In genomic region chr3L:20140589-20141207, dm6 we compare ENCODE assay signal across 4 fruit fly cellular contexts.
A peak's percentile ranks its signal among the peaks of the same experiment; 100 is the strongest.
TF ChIP-seq lines count a peak whose summit lies in the region.

TSS of gene CG7328 (minus strand) at chr3L:20140607.

TF ChIP-seq in whole organism, adult, 20 proteins besides CTCF, POLR2A, EP300 and RAD21 (continued from another document):
- peak; percentile 72 for TF ChIP-seq tj (GFP tag; optimal IDR thresholded peaks at IDR 0.05; lab: Kevin White, UChicago)
- peak; percentile 92 for TF ChIP-seq CG11617 (GFP tag; optimal IDR thresholded peaks at IDR 0.05; lab: Kevin White, UChicago)
TF ChIP-seq in whole organism, adult: peak in this region for 19.

TF ChIP-seq in whole organism, embryonic, 481 proteins besides CTCF, POLR2A, EP300 and RAD21 (continued from another document and continues in another):
- TF ChIP-seq fd96Cb (tag; optimal IDR thresholded peaks at IDR 0.05; lab: Kevin White, UChicago), result peak; percentile 0
- TF ChIP-seq crp (GFP tag; optimal IDR thresholded peaks at IDR 0.05; lab: Kevin White, UChicago), result peak in 1 of 2 experiments; percentile 56
- TF ChIP-seq CG9437 (GFP tag; optimal IDR thresholded peaks at IDR 0.05; lab: Kevin White, UChicago), result peak; percentile 12
- no peak for TF ChIP-seq ap (GFP tag; IDR thresholded peaks at IDR 0.05; lab: Robert Waterston, UW)
- TF ChIP-seq CG12744 (GFP tag; optimal IDR thresholded peaks at IDR 0.05; lab: Kevin White, UChicago), result no peak
- TF ChIP-seq Blimp-1 (GFP tag; optimal IDR thresholded peaks at IDR 0.05; lab: Kevin White, UChicago), result no peak
- no peak for TF ChIP-seq vvl (GFP tag; IDR thresholded peaks at IDR 0.05; lab: Robert Waterston, UW)
- TF ChIP-seq Nf-YC (tag; optimal IDR thresholded peaks at IDR 0.05; lab: Kevin White, UChicago), result no peak
- peak; percentile 59 for TF ChIP-seq Hr3 (GFP tag; optimal IDR thresholded peaks at IDR 0.05; lab: Kevin White, UChicago)
- peak; percentile 37 for TF ChIP-seq wek (GFP tag; optimal IDR thresholded peaks at IDR 0.05; lab: Kevin White, UChicago)
- no peak for TF ChIP-seq Dll (GFP tag; IDR thresholded peaks at IDR 0.05; lab: Robert Waterston, UW; ENCODE audit: partially characterized antibody)
- TF ChIP-seq aop (GFP tag; IDR thresholded peaks at IDR 0.05; lab: Robert Waterston, UW), result no peak
- TF ChIP-seq da (GFP tag; optimal IDR thresholded peaks at IDR 0.05; lab: Kevin White, UChicago), result peak; percentile 29
- TF ChIP-seq Trl (optimal IDR thresholded peaks at IDR 0.05; lab: Kevin White, UChicago), result no peak
- TF ChIP-seq Trl (GFP tag; optimal IDR thresholded peaks at IDR 0.05; lab: Kevin White, UChicago), result peak; percentile 31
- 0 out of 2 replicates have a peak, but pooled peaks have one; percentile 17 for TF ChIP-seq toy (GFP tag; IDR thresholded peaks at IDR 0.05; lab: Robert Waterston, UW)
- TF ChIP-seq ci (GFP tag; IDR thresholded peaks at IDR 0.05; lab: Robert Waterston, UW), result 0 out of 3 replicates have a peak, but pooled peaks have one; percentile 34
- TF ChIP-seq zen2 (GFP tag; IDR thresholded peaks at IDR 0.05; lab: Robert Waterston, UW; ENCODE audit: partially characterized antibody), result no peak
- peak; percentile 18 for TF ChIP-seq gfzf (GFP tag; optimal IDR thresholded peaks at IDR 0.05; lab: Kevin White, UChicago)
- peak; percentile 62; the same call in 1 of the 2 replicates for TF ChIP-seq lmd (GFP tag; IDR thresholded peaks at IDR 0.05; lab: Robert Waterston, UW)
- 0 out of 2 replicates have a peak, but pooled peaks have one; percentile 29 for TF ChIP-seq CG43689 (GFP tag; IDR thresholded peaks at IDR 0.05; lab: Robert Waterston, UW)
- TF ChIP-seq al (GFP tag; IDR thresholded peaks at IDR 0.05; lab: Robert Waterston, UW), result peak; percentile 43
- no peak for TF ChIP-seq sim (GFP tag; IDR thresholded peaks at IDR 0.05; lab: Robert Waterston, UW)
- peak; percentile 23; the same call in 1 of the 2 replicates for TF ChIP-seq CG17328 (GFP tag; IDR thresholded peaks at IDR 0.05; lab: Robert Waterston, UW)
- TF ChIP-seq Pdp1 (GFP tag; optimal IDR thresholded peaks at IDR 0.05; lab: Kevin White, UChicago), result peak in 1 of 2 experiments; percentile 28
- TF ChIP-seq lilli (GFP tag; optimal IDR thresholded peaks at IDR 0.05; lab: Kevin White, UChicago), result no peak
- peak; percentile 35 for TF ChIP-seq CG3838 (GFP tag; optimal IDR thresholded peaks at IDR 0.05; lab: Kevin White, UChicago)
- peak; percentile 37 for TF ChIP-seq Hand (GFP tag; optimal IDR thresholded peaks at IDR 0.05; lab: Kevin White, UChicago)
- TF ChIP-seq CG10274 (GFP tag; optimal IDR thresholded peaks at IDR 0.05; lab: Kevin White, UChicago), result no peak
- TF ChIP-seq nom (GFP tag; optimal IDR thresholded peaks at IDR 0.05; lab: Kevin White, UChicago), result no peak
- peak; percentile 66 for TF ChIP-seq CG10209 (GFP tag; optimal IDR thresholded peaks at IDR 0.05; lab: Kevin White, UChicago)
- peak; percentile 49; the same call in 1 of the 3 replicates for TF ChIP-seq tgo (GFP tag; IDR thresholded peaks at IDR 0.05; lab: Robert Waterston, UW)
- peak; percentile 37 for TF ChIP-seq CHES-1-like (GFP tag; optimal IDR thresholded peaks at IDR 0.05; lab: Kevin White, UChicago)
- TF ChIP-seq Hmr (GFP tag; optimal IDR thresholded peaks at IDR 0.05; lab: Kevin White, UChicago), result peak; percentile 63
- peak; percentile 30 for TF ChIP-seq fu2 (GFP tag; optimal IDR thresholded peaks at IDR 0.05; lab: Kevin White, UChicago)
- no peak for TF ChIP-seq crol (GFP tag; IDR thresholded peaks at IDR 0.05; lab: Robert Waterston, UW)
- TF ChIP-seq CG15696 (tag; optimal IDR thresholded peaks at IDR 0.05; lab: Kevin White, UChicago), result no peak
- TF ChIP-seq ewg (GFP tag; optimal IDR thresholded peaks at IDR 0.05; lab: Kevin White, UChicago), result peak; percentile 4
- peak; percentile 36 for TF ChIP-seq shn (GFP tag; optimal IDR thresholded peaks at IDR 0.05; lab: Kevin White, UChicago)
- no peak for TF ChIP-seq CG17802 (tag; optimal IDR thresholded peaks at IDR 0.05; lab: Kevin White, UChicago)
- TF ChIP-seq MESR4 (GFP tag; optimal IDR thresholded peaks at IDR 0.05; lab: Kevin White, UChicago), result no peak
- TF ChIP-seq knrl (GFP tag; IDR thresholded peaks at IDR 0.05; lab: Robert Waterston, UW; ENCODE audit: partially characterized antibody), result no peak

TF ChIP-seq in whole organism, prepupa, 60 proteins besides CTCF, POLR2A, EP300 and RAD21 (continued from another document):
- TF ChIP-seq achi (GFP tag; optimal IDR thresholded peaks at IDR 0.05; lab: Kevin White, UChicago) (peak; percentile 67), lz (GFP tag; optimal IDR thresholded peaks at IDR 0.05; lab: Kevin White, UChicago) (peak; percentile 57), vri (GFP tag; optimal IDR thresholded peaks at IDR 0.05; lab: Kevin White, UChicago) (peak; percentile 13), pdm3 (GFP tag; optimal IDR thresholded peaks at IDR 0.05; lab: Kevin White, UChicago) (peak; percentile 74), Met (GFP tag; optimal IDR thresholded peaks at IDR 0.05; lab: Kevin White, UChicago) (peak; percentile 83)

TF ChIP-seq in whole organism, wandering third instar larva, 38 proteins besides CTCF, POLR2A, EP300 and RAD21 (continued from another document):
- no peak for TF ChIP-seq jim (GFP tag; optimal IDR thresholded peaks at IDR 0.05; lab: Kevin White, UChicago)
TF ChIP-seq in whole organism, wandering third instar larva: peak in this region for 13.
